Worm (Caenorhabditis elegans) whole organism, early embryonic: ENCODE measurements around the gene hsp-75.

Source experiments
- B0310.2 ChIP-seq: sonication (generic microtip); optimal IDR thresholded peaks from 2 replicates; lab custom pipeline; 2016; ENCODE audit warnings: mild to moderate bottlenecking, missing genetic modification characterization, missing compliant biosample characterization
- F13C5.2 ChIP-seq: sonication (generic microtip); optimal IDR thresholded peaks from 2 replicates; lab custom pipeline; 2017; ENCODE audit warnings: mild to moderate bottlenecking, missing genetic modification characterization, inconsistent platforms, missing compliant biosample characterization
- aly-1 ChIP-seq: sonication (generic microtip); optimal IDR thresholded peaks from 2 replicates; lab custom pipeline; 2016; ENCODE audit warnings: missing genetic modification characterization, missing compliant biosample characterization
- ama-1 ChIP-seq: fragments of 150-350 bp; optimal IDR thresholded peaks from 2 replicates; lab custom pipeline; 2014
- ceh-13 ChIP-seq: fragments of 200-800 bp; sonication (Bioruptor generic); optimal IDR thresholded peaks from 2 replicates; lab custom pipeline; 2018; ENCODE audit warnings: mild to moderate bottlenecking, missing genetic modification characterization, missing compliant biosample characterization
- ceh-36 ChIP-seq: sonication (generic microtip); optimal IDR thresholded peaks from 2 replicates; lab custom pipeline; 2016; ENCODE audit warnings: missing genetic modification characterization, inconsistent platforms, missing compliant biosample characterization
- ets-7 ChIP-seq: sonication (generic microtip); optimal IDR thresholded peaks from 2 replicates; lab custom pipeline; 2016; ENCODE audit warnings: missing genotype, missing genetic modification characterization, missing compliant biosample characterization
- flt-1 ChIP-seq: fragments of 200-800 bp; sonication (Bioruptor generic); IDR thresholded peaks from 2 replicates; pipeline ENCODE4 v1.3.6; 2022; ENCODE audit warnings: missing genetic modification characterization, missing compliant biosample characterization
- hmbx-1 ChIP-seq: sonication (generic microtip); optimal IDR thresholded peaks from 2 replicates; lab custom pipeline; 2016; ENCODE audit warnings: mild to moderate bottlenecking, missing genetic modification characterization, missing compliant biosample characterization
- hmg-4 ChIP-seq: fragments of 200-800 bp; sonication (Bioruptor generic); optimal IDR thresholded peaks from 2 replicates; lab custom pipeline; 2018; ENCODE audit warnings: mild to moderate bottlenecking, missing genetic modification characterization, missing compliant biosample characterization
- hnd-1 ChIP-seq: sonication (generic microtip); optimal IDR thresholded peaks from 2 replicates; lab custom pipeline; 2016; ENCODE audit warnings: missing genetic modification characterization, missing compliant biosample characterization
- pes-1 ChIP-seq: fragments of 200-800 bp; sonication (Bioruptor generic); IDR thresholded peaks from 2 replicates; pipeline ENCODE4 v1.3.6; 2022; ENCODE audit warnings: missing genetic modification reagents, missing genetic modification characterization, missing compliant biosample characterization
- scrt-1 ChIP-seq: fragments of 200-800 bp; sonication (Bioruptor generic); IDR thresholded peaks from 2 replicates; pipeline ENCODE4 v1.3.6; 2022; ENCODE audit warnings: missing genetic modification characterization, missing compliant biosample characterization
- sea-1 ChIP-seq: fragments of 200-800 bp; sonication (Bioruptor generic); conservative IDR thresholded peaks from 2 replicates; pipeline ENCODE4 v1.3.6; 2022; ENCODE audit warnings: missing genetic modification characterization, missing compliant biosample characterization
- tbx-11 ChIP-seq: fragments of 200-800 bp; sonication (Bioruptor generic); IDR thresholded peaks from 2 replicates; pipeline ENCODE4 v1.3.6; 2022; ENCODE audit warnings: missing genetic modification characterization, missing compliant biosample characterization
- tbx-37 ChIP-seq: fragments of 200-800 bp; sonication (Bioruptor generic); conservative IDR thresholded peaks from 2 replicates; pipeline ENCODE4 v1.3.6; 2022; ENCODE audit warnings: missing genetic modification reagents, missing genetic modification characterization, missing compliant biosample characterization
- tra-4 ChIP-seq: sonication (generic microtip); optimal IDR thresholded peaks from 2 replicates; lab custom pipeline; 2017; ENCODE audit warnings: missing genetic modification characterization, missing compliant biosample characterization

Gene hsp-75

DNA sequence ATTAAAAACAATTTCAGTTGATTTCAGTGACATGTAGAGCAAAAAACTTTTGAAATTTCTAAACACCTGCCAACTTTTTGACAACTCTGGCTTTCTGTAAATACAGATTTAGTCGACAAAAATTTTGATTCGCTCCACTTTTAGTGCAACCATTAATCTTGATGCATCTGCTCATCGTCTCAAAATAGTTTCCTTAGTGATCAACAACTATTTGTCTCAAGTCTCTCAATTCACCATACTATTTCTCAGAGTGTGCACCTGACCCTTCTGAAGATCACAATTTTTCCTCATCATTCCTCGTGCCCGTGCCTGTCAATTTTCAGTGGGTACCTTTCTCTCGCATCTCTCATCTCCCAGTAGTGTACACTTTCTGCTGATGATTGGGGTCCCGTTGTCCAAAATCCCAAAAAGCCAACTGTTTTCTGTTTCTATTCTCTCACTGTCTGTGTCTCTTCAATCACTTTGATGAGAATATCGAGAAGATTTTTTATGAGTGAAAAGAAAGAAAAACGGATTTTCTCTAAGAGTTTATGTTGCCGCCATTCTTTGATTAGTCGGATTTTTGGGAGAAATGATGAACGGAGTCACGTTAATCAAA lies 9.5 kb downstream of the hsp-75 start:
- no peak for TF ChIP-seq scrt-1 (GFP tag; lab: Robert Waterston, UW)
- TF ChIP-seq aly-1 (tag; lab: Kevin White, UChicago): no peak

DNA sequence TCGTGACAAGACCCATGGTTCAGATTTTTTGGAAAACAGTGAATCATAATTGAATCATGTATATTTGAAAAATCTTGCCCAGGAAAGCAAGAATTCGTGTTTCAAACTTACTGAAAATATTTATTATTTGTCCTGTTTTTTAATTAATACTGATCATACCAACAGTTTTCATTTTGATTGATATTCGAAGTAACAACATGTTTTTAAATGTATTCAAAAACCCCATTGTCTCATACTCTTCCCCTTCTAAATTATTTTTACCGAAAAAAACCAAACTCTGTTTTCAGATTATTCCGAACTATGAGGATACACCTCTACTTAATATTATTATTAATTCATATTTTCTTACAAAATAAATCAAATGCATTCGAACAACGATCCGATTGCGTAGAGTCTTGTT lies 10.3 kb downstream of the hsp-75 start, which contains the start of gene R151.1:
TSS of gene R151.1 (plus strand) at position 301 of the 400 bp plus-strand sequence.
- TF ChIP-seq hmg-4 (GFP tag; lab: Kevin White, UChicago) (no peak), sea-1 (GFP tag; lab: Robert Waterston, UW) (no peak), ama-1 (lab: Kevin White, UChicago) (no peak), tbx-11 (GFP tag; lab: Robert Waterston, UW) (no peak), flt-1 (GFP tag; lab: Robert Waterston, UW) (no peak), ceh-36 (tag; lab: Kevin White, UChicago) (no peak), tbx-37 (GFP tag; lab: Robert Waterston, UW) (no peak)

DNA sequence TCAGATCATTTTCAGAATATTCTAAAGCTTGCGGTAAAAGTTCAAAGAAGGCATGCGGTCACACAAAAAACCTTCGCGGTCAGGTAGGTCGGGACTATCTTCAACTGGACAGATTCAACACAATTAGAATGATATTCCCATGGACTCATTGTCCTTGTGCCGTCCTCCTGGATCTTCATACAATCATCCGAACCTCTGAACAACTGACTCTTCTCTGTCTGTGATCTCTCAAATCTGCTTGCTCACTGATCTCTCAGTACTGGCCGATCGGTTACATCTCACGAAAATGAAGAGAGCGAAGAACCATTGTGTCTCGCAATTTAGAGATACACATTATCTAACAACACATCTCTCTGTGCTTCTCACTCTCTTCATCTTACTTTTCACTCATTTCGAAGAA lies 11.0 kb downstream of the hsp-75 start:
- no peak for TF ChIP-seq tra-4 (tag; lab: Kevin White, UChicago)
- TF ChIP-seq hmbx-1 (tag; lab: Kevin White, UChicago): no peak
- TF ChIP-seq sea-1 (GFP tag; lab: Robert Waterston, UW): no peak
- no peak for TF ChIP-seq hmg-4 (GFP tag; lab: Kevin White, UChicago)
- no peak for TF ChIP-seq scrt-1 (GFP tag; lab: Robert Waterston, UW)
- no peak for TF ChIP-seq ets-7 (tag; lab: Kevin White, UChicago)
- TF ChIP-seq F13C5.2 (tag; lab: Kevin White, UChicago): no peak
- no peak for TF ChIP-seq ceh-13 (GFP tag; lab: Kevin White, UChicago)
- no peak for TF ChIP-seq aly-1 (tag; lab: Kevin White, UChicago)
- TF ChIP-seq flt-1 (GFP tag; lab: Robert Waterston, UW): no peak
- no peak for TF ChIP-seq tbx-11 (GFP tag; lab: Robert Waterston, UW)
- no peak for TF ChIP-seq B0310.2 (tag; lab: Kevin White, UChicago)
- no peak for TF ChIP-seq pes-1
- no peak for TF ChIP-seq ama-1 (lab: Kevin White, UChicago)
- no peak for TF ChIP-seq tbx-37 (GFP tag; lab: Robert Waterston, UW)
- no peak for TF ChIP-seq hnd-1 (tag; lab: Kevin White, UChicago)
- no peak for TF ChIP-seq ceh-36 (tag; lab: Kevin White, UChicago)

- TF ChIP-seq pes-1: no peak
- no peak for TF ChIP-seq aly-1 (tag; lab: Kevin White, UChicago)
- no peak for TF ChIP-seq B0310.2 (tag; lab: Kevin White, UChicago)
- TF ChIP-seq F13C5.2 (tag; lab: Kevin White, UChicago): no peak
- no peak for TF ChIP-seq flt-1 (GFP tag; lab: Robert Waterston, UW)
- no peak for TF ChIP-seq tbx-37 (GFP tag; lab: Robert Waterston, UW)
- no peak for TF ChIP-seq scrt-1 (GFP tag; lab: Robert Waterston, UW)
- TF ChIP-seq ama-1 (lab: Kevin White, UChicago): no peak
- TF ChIP-seq hmg-4 (GFP tag; lab: Kevin White, UChicago): no peak
- no peak for TF ChIP-seq ceh-36 (tag; lab: Kevin White, UChicago)
- TF ChIP-seq ceh-13 (GFP tag; lab: Kevin White, UChicago): no peak
- TF ChIP-seq ets-7 (tag; lab: Kevin White, UChicago): no peak
- TF ChIP-seq hmbx-1 (tag; lab: Kevin White, UChicago): no peak
- no peak for TF ChIP-seq sea-1 (GFP tag; lab: Robert Waterston, UW)
- TF ChIP-seq tra-4 (tag; lab: Kevin White, UChicago): no peak
Measured at ce11 chrIII:7212028-7212427, 14.5 kb downstream of the hsp-75 start.

DNA sequence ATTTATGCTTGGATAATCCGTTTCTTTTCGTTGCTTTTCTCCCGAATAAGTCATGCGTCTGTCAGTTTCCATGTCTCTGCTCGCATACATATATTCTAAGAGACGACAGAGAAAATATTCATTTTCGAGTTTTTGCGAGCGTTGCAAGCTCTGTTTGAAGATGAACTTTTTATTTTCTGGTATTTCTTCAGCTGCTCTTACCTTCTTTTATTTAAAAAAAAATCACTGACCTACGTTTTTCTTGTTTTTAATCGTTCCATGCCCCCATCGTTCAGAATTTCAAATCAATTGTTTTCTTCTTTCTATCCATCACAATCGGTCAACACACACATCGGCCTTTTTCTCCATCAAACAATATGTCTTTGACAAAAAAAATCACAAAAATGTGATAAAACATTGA lies 16.0 kb downstream of the hsp-75 start:
- TF ChIP-seq flt-1 (GFP tag; lab: Robert Waterston, UW): no peak

DNA sequence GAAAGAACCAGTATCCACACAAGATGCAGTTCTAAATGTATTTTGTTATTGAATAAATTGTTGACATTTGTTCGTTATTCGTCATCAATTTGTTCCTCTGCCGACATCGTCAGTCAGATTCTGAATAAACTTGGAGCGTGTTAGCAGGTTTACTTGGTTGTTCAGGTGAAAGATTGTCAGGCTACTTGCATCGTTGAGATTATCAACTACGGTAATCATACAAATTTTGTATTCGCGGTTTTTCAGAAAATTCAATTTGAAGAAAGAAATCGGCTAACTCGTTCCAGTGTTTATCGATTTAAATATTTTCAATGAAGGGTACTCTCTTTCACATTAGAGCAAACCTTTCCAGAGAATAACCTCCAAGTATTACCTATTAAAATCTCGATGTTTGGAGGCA lies 16.8 kb downstream of the hsp-75 start, which contains the start of gene R151.2:
TSS of gene R151.2 (plus strand) at position 247 of the 400 bp plus-strand sequence.
- TF ChIP-seq hnd-1 (tag; lab: Kevin White, UChicago) (no peak), pes-1 (no peak), aly-1 (tag; lab: Kevin White, UChicago) (no peak), hmg-4 (GFP tag; lab: Kevin White, UChicago) (no peak), ets-7 (tag; lab: Kevin White, UChicago) (no peak), ceh-36 (tag; lab: Kevin White, UChicago) (no peak), tbx-37 (GFP tag; lab: Robert Waterston, UW) (no peak), ceh-13 (GFP tag; lab: Kevin White, UChicago) (no peak), ama-1 (lab: Kevin White, UChicago) (no peak), hmbx-1 (tag; lab: Kevin White, UChicago) (no peak), scrt-1 (GFP tag; lab: Robert Waterston, UW) (no peak), sea-1 (GFP tag; lab: Robert Waterston, UW) (no peak), tra-4 (tag; lab: Kevin White, UChicago) (no peak), F13C5.2 (tag; lab: Kevin White, UChicago) (no peak), flt-1 (GFP tag; lab: Robert Waterston, UW) (no peak), B0310.2 (tag; lab: Kevin White, UChicago) (no peak), tbx-11 (GFP tag; lab: Robert Waterston, UW) (no peak)

DNA sequence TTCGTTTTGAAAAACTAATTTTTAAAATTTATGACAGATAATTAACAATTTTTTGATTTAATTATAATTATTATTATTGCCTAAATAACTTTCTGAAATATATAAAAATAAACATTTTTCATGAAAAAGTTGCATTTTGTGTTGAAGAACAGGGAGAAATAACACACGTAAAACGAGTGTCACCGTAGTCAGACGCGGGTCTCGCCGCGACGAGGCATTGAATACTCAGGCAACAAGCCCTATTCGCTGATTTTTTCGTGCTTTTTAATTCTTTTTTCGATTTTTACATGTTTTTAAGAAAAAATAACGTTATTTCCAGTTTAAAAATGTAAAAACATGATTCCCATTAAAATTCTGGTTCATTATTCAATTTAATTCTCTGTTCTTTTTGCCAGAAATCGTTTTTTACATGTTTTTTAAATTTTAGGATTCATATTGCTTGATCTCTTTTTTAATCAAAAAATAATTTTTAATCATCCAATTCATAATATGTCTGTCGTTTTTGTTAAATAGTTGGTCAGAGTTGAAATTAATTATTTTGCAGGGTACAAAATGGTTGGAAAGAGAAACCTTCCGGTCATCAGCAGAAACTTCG lies 18.5 kb downstream of the hsp-75 start, which contains the start of gene rpl-6:
TSS of gene rpl-6 (plus strand) at position 545 of the 595 bp plus-strand sequence.
- TF ChIP-seq B0310.2 (tag; lab: Kevin White, UChicago) (no peak), tbx-11 (GFP tag; lab: Robert Waterston, UW) (no peak), ceh-36 (tag; lab: Kevin White, UChicago) (no peak), F13C5.2 (tag; lab: Kevin White, UChicago) (peak; percentile 69), aly-1 (tag; lab: Kevin White, UChicago) (no peak), hmbx-1 (tag; lab: Kevin White, UChicago) (no peak), ets-7 (tag; lab: Kevin White, UChicago) (no peak)
